Worm (Caenorhabditis elegans): ENCODE data around the gene B0001.2.
A peak's percentile ranks its signal among the peaks of the same experiment; 100 is the strongest.
"Not testable (repeated sequence)": the region's sequence is repeated elsewhere in the genome, so short reads cannot be mapped to it uniquely, and the experiment has no call there.

The B0001.2 gene

DNA sequence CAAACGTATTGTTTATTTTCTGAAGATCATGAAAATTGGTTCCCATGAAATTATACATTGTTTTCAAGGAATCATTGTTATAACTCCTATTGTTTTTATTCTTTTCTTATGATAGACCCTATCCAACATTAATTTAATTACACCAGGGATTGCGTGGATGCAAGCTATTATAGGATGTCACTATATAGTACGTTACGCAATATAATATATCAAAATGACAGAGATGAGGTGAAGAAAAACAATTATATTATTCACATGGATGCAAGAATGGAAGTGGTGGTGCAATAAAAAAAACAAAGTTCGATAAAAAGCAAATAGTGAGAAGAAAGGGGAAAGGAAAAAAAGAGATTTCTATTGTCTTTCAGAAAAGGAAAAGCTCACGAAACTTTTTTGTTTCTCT, 42.6 kb upstream of the B0001.2 start:
- TF ChIP-seq nhr-11 (tag; optimal IDR thresholded peaks at IDR 0.05) (no peak), nhr-232 (tag; optimal IDR thresholded peaks at IDR 0.05) (no peak), Y22D7AL.16 (tag; optimal IDR thresholded peaks at IDR 0.05) (no peak), tbx-2 (tag; optimal IDR thresholded peaks at IDR 0.05) (no peak), pax-1 (tag; optimal IDR thresholded peaks at IDR 0.05) (no peak), hlh-8 (tag; optimal IDR thresholded peaks at IDR 0.05) (no peak), sox-4 (tag; optimal IDR thresholded peaks at IDR 0.05) (no peak), ceh-6 (GFP tag; optimal IDR thresholded peaks at IDR 0.05) (no peak), tbx-7 (tag; optimal IDR thresholded peaks at IDR 0.05) (no peak), lin-11 (tag; optimal IDR thresholded peaks at IDR 0.05) (no peak), elt-2 (tag; optimal IDR thresholded peaks at IDR 0.05) (no peak), ceh-31 (tag; optimal IDR thresholded peaks at IDR 0.05) (no peak), pha-4 (tag; optimal IDR thresholded peaks at IDR 0.05) (no peak), unc-42 (tag; optimal IDR thresholded peaks at IDR 0.05) (no peak), unc-86 (tag; optimal IDR thresholded peaks at IDR 0.05) (no peak), ttx-3 (tag; optimal IDR thresholded peaks at IDR 0.05) (no peak), nfya-1 (tag; optimal IDR thresholded peaks at IDR 0.05) (no peak), ceh-22 (tag; optimal IDR thresholded peaks at IDR 0.05) (no peak)

DNA sequence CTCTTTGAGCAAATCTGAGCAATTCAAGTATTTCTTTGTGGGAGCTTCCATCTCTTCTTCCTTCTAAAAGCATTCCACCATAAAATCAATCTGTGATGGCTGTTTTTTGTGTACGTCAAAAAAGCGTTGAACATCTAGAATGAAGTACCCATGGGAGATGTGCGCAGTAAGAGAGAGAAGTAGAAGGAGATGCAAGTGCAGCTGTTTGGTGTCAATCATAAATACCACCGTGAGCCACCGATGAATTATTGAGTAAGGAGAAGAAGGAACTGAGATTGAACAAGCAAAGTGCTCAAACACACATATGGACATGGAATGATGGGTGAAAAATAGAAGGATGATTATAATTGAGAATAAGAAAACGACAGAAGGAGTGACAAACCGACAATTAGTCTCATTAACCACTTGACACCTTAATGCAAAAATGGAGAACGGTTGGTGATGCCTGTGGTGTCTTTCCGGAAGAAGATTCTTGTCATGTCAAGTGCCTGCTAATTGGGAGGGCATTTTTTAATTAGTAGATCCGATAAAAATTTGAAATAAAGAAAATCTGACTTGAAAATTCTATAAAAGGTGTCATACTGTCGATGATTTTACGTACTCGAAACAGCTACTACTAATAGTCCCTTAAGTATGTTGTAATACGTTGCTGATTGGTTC, 41.5 kb upstream of the B0001.2 start:
- peak; percentile 7 for TF ChIP-seq unc-42 (tag; optimal IDR thresholded peaks at IDR 0.05)
- TF ChIP-seq npax-4 (tag; optimal IDR thresholded peaks at IDR 0.05): no peak
- no peak for TF ChIP-seq ama-1 (optimal IDR thresholded peaks at IDR 0.05)
- TF ChIP-seq unc-55 (GFP tag; optimal IDR thresholded peaks at IDR 0.05): peak; percentile 85

DNA sequence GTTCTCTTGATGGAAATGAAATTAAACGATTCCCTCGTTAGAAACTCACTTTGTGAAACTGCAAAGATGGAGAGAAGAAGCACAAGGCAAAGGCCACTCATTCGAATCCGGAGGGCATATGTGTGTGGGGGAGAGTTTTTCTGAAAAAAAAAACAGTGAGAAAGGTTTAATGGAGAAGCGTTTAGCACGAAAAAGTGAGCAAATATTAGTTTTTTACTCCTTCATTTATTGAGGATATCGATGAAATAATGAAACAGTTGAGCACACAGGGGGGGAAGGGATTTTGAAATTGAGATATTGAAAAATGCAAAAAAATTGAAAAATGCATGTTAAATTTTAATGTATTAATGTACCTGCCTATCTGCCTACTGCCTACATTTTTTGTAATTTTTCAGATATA, 27.5 kb upstream of the B0001.2 start, which contains the start of gene nlr-1:
nlr-1 (minus strand) TSS at position 101 of the 400 bp plus-strand sequence.
- not testable (repeated sequence) for TF ChIP-seq ref-2, pax-1, K02D7.2 (tag; optimal IDR thresholded peaks at IDR 0.05)

DNA sequence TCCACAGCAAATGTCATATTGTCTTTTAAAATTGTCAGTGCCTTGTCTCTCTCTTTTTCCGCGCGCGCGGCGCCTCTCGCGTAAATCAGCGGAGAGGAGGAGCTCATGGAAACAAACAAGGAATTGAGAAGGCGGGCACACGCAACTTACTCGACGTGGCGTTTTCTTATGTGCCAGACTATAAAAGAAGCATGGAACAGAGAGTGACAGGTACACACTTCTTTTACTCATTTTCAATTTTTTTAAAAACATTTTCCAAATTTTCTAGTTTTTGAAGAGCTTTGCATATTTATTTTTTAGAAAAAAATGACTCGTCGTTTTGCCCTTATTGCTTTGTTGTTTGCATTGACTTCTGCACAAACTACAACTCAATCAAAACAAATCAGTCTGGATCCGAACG, 17.2 kb upstream of the B0001.2 start, which contains the start of gene F20B10.3:
F20B10.3 (plus strand) TSS at position 301 of the 400 bp plus-strand sequence.
- no peak for TF ChIP-seq ets-4 (tag; optimal IDR thresholded peaks at IDR 0.05)
- TF ChIP-seq pag-3 (tag; optimal IDR thresholded peaks at IDR 0.05; ENCODE audit: borderline replicate concordance): no peak
- TF ChIP-seq mec-3 (tag; optimal IDR thresholded peaks at IDR 0.05; ENCODE audit: borderline replicate concordance): no peak
- TF ChIP-seq hlh-30 (tag; optimal IDR thresholded peaks at IDR 0.05; ENCODE audit: insufficient read depth): no peak
- no peak for TF ChIP-seq pha-2 (tag; optimal IDR thresholded peaks at IDR 0.05)
- no peak for TF ChIP-seq ref-2 (tag; optimal IDR thresholded peaks at IDR 0.05)
- no peak for TF ChIP-seq pqm-1 (tag; optimal IDR thresholded peaks at IDR 0.05)
- no peak for TF ChIP-seq ceh-34 (tag; optimal IDR thresholded peaks at IDR 0.05)
- TF ChIP-seq ceh-6 (GFP tag; optimal IDR thresholded peaks at IDR 0.05): no peak

DNA sequence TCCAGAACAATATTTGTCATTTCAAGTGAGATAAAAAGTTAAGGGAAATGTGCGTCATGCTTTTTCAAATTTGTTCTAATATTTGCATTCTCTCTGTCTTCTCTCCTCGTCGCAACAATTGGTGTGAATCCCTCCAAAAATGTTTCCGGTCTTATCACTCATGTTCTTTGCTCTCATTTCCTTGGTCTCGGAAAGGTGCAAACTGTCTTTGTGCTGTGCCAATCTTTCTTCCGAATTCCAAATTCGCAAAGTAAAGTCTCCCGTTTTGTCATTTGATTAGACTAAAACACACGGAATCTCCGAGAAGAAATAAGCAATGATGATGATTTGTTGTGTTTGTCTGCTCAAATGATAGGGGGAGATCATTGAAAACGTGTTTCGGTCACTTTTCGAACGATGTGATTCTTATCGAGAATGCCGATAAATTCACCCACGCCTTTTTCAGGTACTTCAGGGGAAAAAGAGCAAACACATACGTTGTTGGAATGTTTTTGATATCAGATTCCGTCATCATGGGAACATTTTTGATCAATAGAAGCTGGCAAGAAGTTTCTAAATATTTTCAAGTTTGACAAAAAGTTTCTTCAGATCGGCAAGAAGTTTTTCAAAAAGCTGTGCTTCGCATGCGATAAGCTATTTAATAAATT, 14.8 kb upstream of the B0001.2 start:
- no peak for TF ChIP-seq ceh-31 (tag; optimal IDR thresholded peaks at IDR 0.05)
- TF ChIP-seq ceh-45 (GFP tag; IDR thresholded peaks at IDR 0.05): no peak
- TF ChIP-seq rnt-1 (tag; optimal IDR thresholded peaks at IDR 0.05): no peak
- TF ChIP-seq lin-11 (tag; optimal IDR thresholded peaks at IDR 0.05): no peak
- TF ChIP-seq elt-4 (tag; optimal IDR thresholded peaks at IDR 0.05): no peak
- no peak for TF ChIP-seq tbx-7 (tag; optimal IDR thresholded peaks at IDR 0.05)
- no peak for TF ChIP-seq fkh-6 (tag; optimal IDR thresholded peaks at IDR 0.05)
- no peak for TF ChIP-seq dve-1 (tag; optimal IDR thresholded peaks at IDR 0.05)
- TF ChIP-seq gmeb-2 (tag; optimal IDR thresholded peaks at IDR 0.05): no peak
- no peak for TF ChIP-seq T23F11.4 (GFP tag; optimal IDR thresholded peaks at IDR 0.05)
- TF ChIP-seq nfya-1 (tag; optimal IDR thresholded peaks at IDR 0.05): no peak
- no peak for TF ChIP-seq Y22D7AL.16 (tag; optimal IDR thresholded peaks at IDR 0.05)
- no peak for TF ChIP-seq ceh-18 (tag; optimal IDR thresholded peaks at IDR 0.05)
- TF ChIP-seq ref-2 (tag; optimal IDR thresholded peaks at IDR 0.05): no peak
- TF ChIP-seq syd-9 (tag; optimal IDR thresholded peaks at IDR 0.05): no peak
- no peak for TF ChIP-seq pha-2 (tag; optimal IDR thresholded peaks at IDR 0.05)
- no peak for TF ChIP-seq zip-5 (tag; optimal IDR thresholded peaks at IDR 0.05)

Measured in whole organism, late embryonic.